Fruit fly (Drosophila melanogaster) whole organism: ENCODE data around the gene HDAC11.

Source experiments
- Dll ChIP-seq: fragments of >200 bp; optimal IDR thresholded peaks from 2 replicates; lab custom pipeline; 2017
- usp ChIP-seq: fragments of >200 bp; optimal IDR thresholded peaks from 2 replicates; lab custom pipeline; 2017; ENCODE audit warnings: missing biosample characterization, missing genetic modification characterization, mixed read lengths

DNA sequence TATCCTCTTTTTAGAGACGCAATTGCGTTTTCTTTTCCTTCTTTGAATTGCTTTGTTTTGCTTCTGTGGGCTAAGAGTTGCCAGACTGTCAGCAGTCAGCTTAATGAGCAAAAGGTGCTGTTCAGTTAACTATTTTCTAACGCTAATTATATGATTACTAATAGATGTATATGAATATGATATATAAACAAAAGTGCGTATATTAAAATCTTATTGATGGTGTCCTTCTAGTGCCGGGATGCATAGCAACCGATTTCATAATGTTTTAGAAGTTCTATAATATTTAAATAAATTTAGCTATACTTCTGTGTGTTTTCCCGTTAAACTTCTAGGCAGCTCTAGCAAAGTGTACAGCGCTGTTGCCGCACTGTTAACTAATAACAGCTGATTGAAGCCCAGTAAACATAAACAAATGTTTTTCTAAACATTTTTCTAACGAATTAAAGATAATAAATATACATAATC lies 26.1 kb downstream of the HDAC11 start, which contains the start of the genes Kaz and CG43273:
- TF ChIP-seq usp (GFP tag; lab: Kevin White, UChicago) = no peak
- no peak for TF ChIP-seq Dll (lab: Kevin White, UChicago)
